In genomic region chrV:7980370-7980987, ce11 we compare ENCODE assay signal across 7 worm cellular contexts.
TF ChIP-seq lines count a peak whose summit lies in the region.

No protein-coding gene starts in this region.

TF ChIP-seq in whole organism, L1 larva, 84 proteins besides CTCF, POLR2A, EP300 and RAD21 (continues in another document):
- TF ChIP-seq blmp-1 (tag; optimal IDR thresholded peaks at IDR 0.05; lab: Kevin White, UChicago) (peak; percentile 46), Y116A8C.19 (tag; optimal IDR thresholded peaks at IDR 0.05; lab: Kevin White, UChicago; ENCODE audit: borderline replicate concordance) (no peak), ceh-63 (GFP tag; optimal IDR thresholded peaks at IDR 0.05; lab: Kevin White, UChicago) (no peak), dsc-1 (tag; optimal IDR thresholded peaks at IDR 0.05; lab: Kevin White, UChicago) (peak; percentile 26), ceh-8 (GFP tag; optimal IDR thresholded peaks at IDR 0.05; lab: Kevin White, UChicago) (no peak), aly-2 (tag; optimal IDR thresholded peaks at IDR 0.05; lab: Kevin White, UChicago) (no peak), pag-3 (tag; optimal IDR thresholded peaks at IDR 0.05; lab: Kevin White, UChicago; ENCODE audit: borderline replicate concordance, insufficient read depth) (no peak), nhr-28 (tag; optimal IDR thresholded peaks at IDR 0.05; lab: Kevin White, UChicago) (no peak), nhr-47 (tag; optimal IDR thresholded peaks at IDR 0.05; lab: Kevin White, UChicago) (peak; percentile 4), mef-2 (tag; optimal IDR thresholded peaks at IDR 0.05; lab: Kevin White, UChicago) (no peak), pax-3 (tag; optimal IDR thresholded peaks at IDR 0.05; lab: Kevin White, UChicago) (no peak), sptf-1 (tag; optimal IDR thresholded peaks at IDR 0.05; lab: Kevin White, UChicago) (no peak), C04F5.9 (tag; optimal IDR thresholded peaks at IDR 0.05; lab: Kevin White, UChicago) (no peak)

TF ChIP-seq in whole organism, L2 larva, 48 proteins besides CTCF, POLR2A, EP300 and RAD21 (continues in another document):
- TF ChIP-seq blmp-1 (tag; optimal IDR thresholded peaks at IDR 0.05; lab: Kevin White, UChicago; ENCODE audit: insufficient read depth) (no peak), ama-1 (optimal IDR thresholded peaks at IDR 0.05; lab: Kevin White, UChicago) (no peak), lin-39 (tag; optimal IDR thresholded peaks at IDR 0.05; lab: Kevin White, UChicago) (no peak), lin-13 (GFP tag; optimal IDR thresholded peaks at IDR 0.05; lab: Kevin White, UChicago) (no peak), nhr-12 (tag; optimal IDR thresholded peaks at IDR 0.05; lab: Kevin White, UChicago) (no peak), mdl-1 (tag; optimal IDR thresholded peaks at IDR 0.05; lab: Kevin White, UChicago) (peak in 1 of 2 experiments; percentile 67), C34F6.9 (tag; optimal IDR thresholded peaks at IDR 0.05; lab: Kevin White, UChicago) (peak; percentile 62), nhr-10 (tag; optimal IDR thresholded peaks at IDR 0.05; lab: Kevin White, UChicago) (no peak), nhr-11 (tag; optimal IDR thresholded peaks at IDR 0.05; lab: Kevin White, UChicago) (no peak), nhr-77 (tag; optimal IDR thresholded peaks at IDR 0.05; lab: Kevin White, UChicago) (no peak), ztf-1 (GFP tag; conservative IDR thresholded peaks at IDR 0.05; lab: Robert Waterston, UW) (no peak), nhr-6 (tag; optimal IDR thresholded peaks at IDR 0.05; lab: Kevin White, UChicago) (no peak), zag-1 (tag; optimal IDR thresholded peaks at IDR 0.05; lab: Kevin White, UChicago) (peak; percentile 61), unc-55 (GFP tag; optimal IDR thresholded peaks at IDR 0.05; lab: Kevin White, UChicago) (peak; percentile 83)

TF ChIP-seq in whole organism, L3 larva, 47 proteins besides CTCF, POLR2A, EP300 and RAD21 (continues in another document):
- TF ChIP-seq lin-39 (tag; optimal IDR thresholded peaks at IDR 0.05; lab: Kevin White, UChicago) (peak; percentile 77), nfya-1 (tag; optimal IDR thresholded peaks at IDR 0.05; lab: Kevin White, UChicago; ENCODE audit: insufficient read depth) (peak; percentile 56), nhr-237 (tag; optimal IDR thresholded peaks at IDR 0.05; lab: Kevin White, UChicago) (no peak), nhr-43 (tag; optimal IDR thresholded peaks at IDR 0.05; lab: Kevin White, UChicago; ENCODE audit: poor library complexity, severe bottlenecking) (no peak), tbx-2 (tag; optimal IDR thresholded peaks at IDR 0.05; lab: Kevin White, UChicago) (no peak), ceh-16 (tag; optimal IDR thresholded peaks at IDR 0.05; lab: Kevin White, UChicago) (no peak), unc-39 (tag; optimal IDR thresholded peaks at IDR 0.05; lab: Kevin White, UChicago) (no peak), jun-1 (tag; optimal IDR thresholded peaks at IDR 0.05; lab: Kevin White, UChicago) (no peak), elt-1 (tag; optimal IDR thresholded peaks at IDR 0.05; lab: Kevin White, UChicago) (peak; percentile 43), fkh-10 (GFP tag; optimal IDR thresholded peaks at IDR 0.05; lab: Kevin White, UChicago) (peak; percentile 34), mdl-1 (tag; optimal IDR thresholded peaks at IDR 0.05; lab: Kevin White, UChicago) (no peak), snpc-4 (tag; optimal IDR thresholded peaks at IDR 0.05; lab: Kevin White, UChicago) (peak; percentile 43), ztf-4 (tag; optimal IDR thresholded peaks at IDR 0.05; lab: Kevin White, UChicago) (no peak), ama-1 (optimal IDR thresholded peaks at IDR 0.05; lab: Kevin White, UChicago) (no peak)

TF ChIP-seq in whole organism, L4 larva, 104 proteins besides CTCF, POLR2A, EP300 and RAD21 (continues in another document):
- TF ChIP-seq hlh-11 (tag; optimal IDR thresholded peaks at IDR 0.05; lab: Kevin White, UChicago) (peak; percentile 38), fkh-10 (GFP tag; optimal IDR thresholded peaks at IDR 0.05; lab: Kevin White, UChicago) (peak; percentile 26), ctbp-1 (GFP tag; IDR thresholded peaks at IDR 0.05; lab: Robert Waterston, UW) (peak; percentile 37; the same call in 1 of the 2 replicates), ceh-20 (GFP tag; IDR thresholded peaks at IDR 0.05; lab: Robert Waterston, UW) (0 out of 2 replicates have a peak, but pooled peaks have one; percentile 50), unc-62 (GFP tag; optimal IDR thresholded peaks at IDR 0.05 in 1 of 2; lab: Kevin White, UChicago) (peak in 1 of 2 experiments; percentile 71), unc-62 (tag; optimal IDR thresholded peaks at IDR 0.05; lab: Kevin White, UChicago) (no peak), aly-2 (tag; optimal IDR thresholded peaks at IDR 0.05; lab: Kevin White, UChicago) (no peak), F37D6.2 (tag; optimal IDR thresholded peaks at IDR 0.05; lab: Kevin White, UChicago) (peak; percentile 6), T26A8.4 (GFP tag; IDR thresholded peaks at IDR 0.05; lab: Robert Waterston, UW) (no peak), daf-16 (GFP tag; optimal IDR thresholded peaks at IDR 0.05; lab: Kevin White, UChicago) (peak in 1 of 2 experiments; percentile 36), daf-16 (tag; optimal IDR thresholded peaks at IDR 0.05; lab: Kevin White, UChicago) (no peak), hmg-1.1 (GFP tag; IDR thresholded peaks at IDR 0.05; lab: Robert Waterston, UW) (0 out of 2 replicates have a peak, but pooled peaks have one; percentile 58)

TF ChIP-seq in whole organism, late embryonic, 69 proteins besides CTCF, POLR2A, EP300 and RAD21:
- TF ChIP-seq ztf-16 (tag; optimal IDR thresholded peaks at IDR 0.05; lab: Kevin White, UChicago) (no peak), unc-42 (tag; optimal IDR thresholded peaks at IDR 0.05; lab: Kevin White, UChicago) (peak; percentile 62)

TF ChIP-seq in whole organism, mixed stage, embryonic, 35 proteins besides CTCF, POLR2A, EP300 and RAD21:
- TF ChIP-seq ces-1 (GFP tag; optimal IDR thresholded peaks at IDR 0.05; lab: Kevin White, UChicago), result peak; percentile 27
- no peak for TF ChIP-seq nhr-12 (tag; optimal IDR thresholded peaks at IDR 0.05; lab: Kevin White, UChicago)

TF ChIP-seq in whole organism, young adult, 124 proteins besides CTCF, POLR2A, EP300 and RAD21:
- TF ChIP-seq bed-1 (GFP tag; IDR thresholded peaks at IDR 0.05; lab: Robert Waterston, UW) (no peak), egl-18 (GFP tag; IDR thresholded peaks at IDR 0.05; lab: Robert Waterston, UW) (no peak), K12H6.12 (tag; optimal IDR thresholded peaks at IDR 0.05; lab: Kevin White, UChicago) (peak; percentile 10), Y67H2A.10 (GFP tag; conservative IDR thresholded peaks at IDR 0.05; lab: Robert Waterston, UW) (no peak), atf-7 (tag; optimal IDR thresholded peaks at IDR 0.05; lab: Kevin White, UChicago) (no peak), hrde-1 (tag; optimal IDR thresholded peaks at IDR 0.05; lab: Kevin White, UChicago; ENCODE audit: borderline replicate concordance) (no peak), ets-4 (GFP tag; optimal IDR thresholded peaks at IDR 0.05; lab: Kevin White, UChicago) (no peak), repo-1 (tag; optimal IDR thresholded peaks at IDR 0.05; lab: Kevin White, UChicago) (no peak), ztf-3 (GFP tag; optimal IDR thresholded peaks at IDR 0.05; lab: Kevin White, UChicago) (no peak), zfh-2 (GFP tag; conservative IDR thresholded peaks at IDR 0.05; lab: Robert Waterston, UW) (peak; percentile 56), mel-28 (tag; optimal IDR thresholded peaks at IDR 0.05; lab: Kevin White, UChicago; ENCODE audit: borderline replicate concordance) (no peak), athp-1 (tag; optimal IDR thresholded peaks at IDR 0.05; lab: Kevin White, UChicago) (no peak), Y53F4B.3 (GFP tag; IDR thresholded peaks at IDR 0.05; lab: Robert Waterston, UW) (no peak), cebp-1 (GFP tag; IDR thresholded peaks at IDR 0.05; lab: Robert Waterston, UW) (no peak), cebp-1 (tag; optimal IDR thresholded peaks at IDR 0.05; lab: Kevin White, UChicago) (peak; percentile 25), somi-1 (GFP tag; optimal IDR thresholded peaks at IDR 0.05; lab: Kevin White, UChicago) (peak; percentile 20), nfya-1 (tag; optimal IDR thresholded peaks at IDR 0.05; lab: Kevin White, UChicago; ENCODE audit: borderline replicate concordance, insufficient read depth) (no peak), ekl-4 (GFP tag; IDR thresholded peaks at IDR 0.05; lab: Robert Waterston, UW) (no peak)
